Fruit fly (Drosophila melanogaster) whole organism, prepupa: ENCODE results near the gene Pdf.

Experiments used
- Blimp-1 ChIP-seq: fragments of 200-800 bp; sonication (Bioruptor generic); optimal IDR thresholded peaks from 3 replicates; lab custom pipeline; 2017; ENCODE audit warnings: missing biosample characterization, missing genetic modification characterization, mild to moderate bottlenecking, moderate library complexity, missing genetic modification reagents
- CG10631 ChIP-seq: fragments of 200-800 bp; sonication (Bioruptor generic); optimal IDR thresholded peaks from 2 replicates; lab custom pipeline; 2016; ENCODE audit warnings: missing biosample characterization, missing genetic modification characterization
- CG10669 ChIP-seq: fragments of 200-800 bp; sonication (Bioruptor generic); optimal IDR thresholded peaks from 3 replicates; lab custom pipeline; 2018; ENCODE audit warnings: missing biosample characterization, mild to moderate bottlenecking, missing genetic modification characterization, moderate library complexity
- CG11294 ChIP-seq: fragments of 200-800 bp; sonication (Bioruptor generic); IDR thresholded peaks from 2 replicates; pipeline ENCODE4 v1.3.6; 2022; ENCODE audit warnings: missing biosample characterization, missing genetic modification characterization
- CG11762 ChIP-seq: fragments of 200-800 bp; sonication (Bioruptor generic); optimal IDR thresholded peaks from 3 replicates; lab custom pipeline; 2016; ENCODE audit warnings: missing biosample characterization, missing genetic modification characterization; ENCODE audit not compliant: insufficient read depth
- CG15336 ChIP-seq: fragments of 200-800 bp; sonication (Bioruptor generic); IDR thresholded peaks from 2 replicates; pipeline ENCODE4 v1.3.6; 2022; ENCODE audit warnings: missing biosample characterization, missing genetic modification characterization
- CG1621 ChIP-seq: fragments of 200-800 bp; sonication (Bioruptor generic); optimal IDR thresholded peaks from 3 replicates; lab custom pipeline; 2018; ENCODE audit warnings: missing biosample characterization, mild to moderate bottlenecking, missing genetic modification characterization
- CG16779 ChIP-seq: fragments of 200-800 bp; sonication (Bioruptor generic); optimal IDR thresholded peaks from 3 replicates; lab custom pipeline; 2017; ENCODE audit warnings: missing biosample characterization, mild to moderate bottlenecking, missing genetic modification characterization
- CG3032 ChIP-seq: fragments of 200-800 bp; optimal IDR thresholded peaks from 2 replicates; lab custom pipeline; 2019; ENCODE audit warnings: missing biosample characterization, mild to moderate bottlenecking, missing genetic modification characterization, moderate library complexity
- CG31627 ChIP-seq: fragments of 200-800 bp; sonication (Bioruptor generic); optimal IDR thresholded peaks from 3 replicates; lab custom pipeline; 2016; ENCODE audit warnings: missing biosample characterization, missing genetic modification characterization
- CG34406 ChIP-seq: fragments of 200-800 bp; sonication (Bioruptor generic); optimal IDR thresholded peaks from 3 replicates; lab custom pipeline; 2016; ENCODE audit warnings: missing biosample characterization, missing genetic modification characterization
- CG3919 ChIP-seq: fragments of 200-800 bp; sonication (Bioruptor generic); optimal IDR thresholded peaks from 3 replicates; lab custom pipeline; 2016; ENCODE audit warnings: missing biosample characterization, missing genetic modification characterization
- CG4318 ChIP-seq: fragments of 200-800 bp; sonication (Bioruptor generic); optimal IDR thresholded peaks from 3 replicates; lab custom pipeline; 2017; ENCODE audit warnings: missing biosample characterization, mild to moderate bottlenecking, missing genetic modification characterization
- CG6163 ChIP-seq: fragments of 200-800 bp; sonication (Bioruptor generic); IDR thresholded peaks from 3 replicates; pipeline ENCODE4 v1.3.6; 2022; ENCODE audit warnings: missing biosample characterization, missing genetic modification characterization
- CG6276 ChIP-seq: fragments of 200-800 bp; sonication (Bioruptor generic); optimal IDR thresholded peaks from 2 replicates; lab custom pipeline; 2017; ENCODE audit warnings: missing biosample characterization, mild to moderate bottlenecking, missing genetic modification characterization
- CG6792 ChIP-seq: fragments of 200-800 bp; sonication (Bioruptor generic); optimal IDR thresholded peaks from 3 replicates; lab custom pipeline; 2016; ENCODE audit warnings: missing biosample characterization, missing genetic modification characterization
- CG6854 ChIP-seq: fragments of 200-800 bp; sonication (Bioruptor generic); optimal IDR thresholded peaks from 2 replicates; lab custom pipeline; 2017; ENCODE audit warnings: missing biosample characterization, mild to moderate bottlenecking, missing genetic modification characterization
- CG7368 ChIP-seq: fragments of 200-800 bp; sonication (Bioruptor generic); optimal IDR thresholded peaks from 3 replicates; lab custom pipeline; 2016; ENCODE audit warnings: missing biosample characterization, missing genetic modification characterization
- CG8119 ChIP-seq: fragments of 200-800 bp; sonication (Bioruptor generic); IDR thresholded peaks from 3 replicates; pipeline ENCODE4 v1.3.6; 2022; ENCODE audit warnings: missing biosample characterization, missing genetic modification characterization
- CG8319 ChIP-seq: fragments of 200-800 bp; sonication (Bioruptor generic); optimal IDR thresholded peaks from 3 replicates; lab custom pipeline; 2016; ENCODE audit warnings: missing biosample characterization, missing genetic modification characterization
- CG8632 ChIP-seq: fragments of 200-800 bp; sonication (Bioruptor generic); optimal IDR thresholded peaks from 3 replicates; lab custom pipeline; 2016; ENCODE audit warnings: missing biosample characterization, missing genetic modification characterization
- CG9139 ChIP-seq: fragments of 200-800 bp; sonication (Bioruptor generic); optimal IDR thresholded peaks from 3 replicates; lab custom pipeline; 2017; ENCODE audit warnings: missing biosample characterization, mild to moderate bottlenecking, missing genetic modification characterization
- Eip75B ChIP-seq: fragments of 200-800 bp; sonication (Bioruptor generic); optimal IDR thresholded peaks from 3 replicates; lab custom pipeline; 2016; ENCODE audit warnings: missing biosample characterization, missing genetic modification characterization
- Eip78C ChIP-seq: fragments of 200-800 bp; sonication (Bioruptor generic); peaks from one replicate; lab custom pipeline; 2016; ENCODE audit warnings: missing biosample characterization, missing genetic modification characterization
- Eip93F ChIP-seq: fragments of 200-800 bp; sonication (Bioruptor generic); optimal IDR thresholded peaks from 2 replicates; lab custom pipeline; 2016; ENCODE audit warnings: missing biosample characterization, mild to moderate bottlenecking, missing genetic modification characterization
- Ets21C ChIP-seq: fragments of 200-800 bp; sonication (Bioruptor generic); optimal IDR thresholded peaks from 3 replicates; lab custom pipeline; 2016; ENCODE audit warnings: missing biosample characterization, missing genetic modification characterization
- Ets96B ChIP-seq: fragments of 200-800 bp; optimal IDR thresholded peaks from 2 replicates; lab custom pipeline; 2019; ENCODE audit warnings: missing biosample characterization, mild to moderate bottlenecking, missing genetic modification characterization, moderate library complexity
- Gug ChIP-seq: fragments of 200-800 bp; sonication (Bioruptor generic); IDR thresholded peaks from 2 replicates; pipeline ENCODE4 v1.3.6; 2022; ENCODE audit warnings: missing biosample characterization, missing genetic modification characterization
- Hr38 ChIP-seq: sonication (Bioruptor generic); optimal IDR thresholded peaks from 2 replicates; lab custom pipeline; 2016; ENCODE audit warnings: missing biosample characterization, missing genetic modification characterization
- Hr39 ChIP-seq: fragments of 200-800 bp; sonication (Bioruptor generic); optimal IDR thresholded peaks from 2 replicates; lab custom pipeline; 2016; ENCODE audit warnings: missing biosample characterization, missing genetic modification characterization
- Hr4 ChIP-seq: fragments of 200-800 bp; sonication (Bioruptor generic); optimal IDR thresholded peaks from 3 replicates; lab custom pipeline; 2016; ENCODE audit warnings: missing biosample characterization, missing genetic modification characterization
- Lpt ChIP-seq: fragments of 200-800 bp; sonication (Bioruptor generic); optimal IDR thresholded peaks from 3 replicates; lab custom pipeline; 2016; ENCODE audit warnings: missing biosample characterization, missing genetic modification characterization
- Met ChIP-seq: fragments of 200-800 bp; sonication (Bioruptor generic); optimal IDR thresholded peaks from 3 replicates; lab custom pipeline; 2016; ENCODE audit warnings: missing biosample characterization, missing genetic modification characterization
- Smox ChIP-seq: fragments of 200-800 bp; sonication (Bioruptor generic); optimal IDR thresholded peaks from 3 replicates; lab custom pipeline; 2016; ENCODE audit warnings: missing biosample characterization, missing genetic modification characterization
- Sox102F ChIP-seq: fragments of 200-800 bp; sonication (Bioruptor generic); optimal IDR thresholded peaks from 2 replicates; lab custom pipeline; 2016; ENCODE audit warnings: missing biosample characterization, mild to moderate bottlenecking, missing genetic modification characterization
- Sox15 ChIP-seq: fragments of 200-800 bp; sonication (Bioruptor generic); optimal IDR thresholded peaks from 3 replicates; lab custom pipeline; 2016; ENCODE audit warnings: missing biosample characterization, missing genetic modification characterization
- achi ChIP-seq: fragments of 200-800 bp; sonication (Bioruptor generic); optimal IDR thresholded peaks from 3 replicates; lab custom pipeline; 2016; ENCODE audit warnings: missing biosample characterization, missing genetic modification characterization
- dac ChIP-seq: fragments of 200-800 bp; sonication (Bioruptor generic); optimal IDR thresholded peaks from 2 replicates; lab custom pipeline; 2017; ENCODE audit warnings: missing biosample characterization, mild to moderate bottlenecking, missing genetic modification characterization
- esn ChIP-seq: fragments of 200-800 bp; sonication (Bioruptor generic); optimal IDR thresholded peaks from 2 replicates; lab custom pipeline; 2016; ENCODE audit warnings: missing biosample characterization, mild to moderate bottlenecking, missing genetic modification characterization, moderate library complexity
- fd59A ChIP-seq: fragments of 200-800 bp; sonication (Bioruptor generic); optimal IDR thresholded peaks from 2 replicates; lab custom pipeline; 2017; ENCODE audit warnings: missing biosample characterization, mild to moderate bottlenecking, missing genetic modification characterization, missing genetic modification reagents
- fd85E ChIP-seq: fragments of 200-800 bp; sonication (Bioruptor generic); optimal IDR thresholded peaks from 3 replicates; lab custom pipeline; 2016; ENCODE audit warnings: missing biosample characterization, missing genetic modification characterization
- fkh ChIP-seq: fragments of 200-800 bp; sonication (Bioruptor generic); optimal IDR thresholded peaks from 3 replicates; lab custom pipeline; 2017; ENCODE audit warnings: missing biosample characterization, mild to moderate bottlenecking, missing genetic modification characterization, moderate library complexity
- lz ChIP-seq: fragments of 200-800 bp; sonication (Bioruptor generic); optimal IDR thresholded peaks from 3 replicates; lab custom pipeline; 2016; ENCODE audit warnings: missing biosample characterization, missing genetic modification characterization
- pdm3 ChIP-seq: fragments of 200-800 bp; sonication (Bioruptor generic); optimal IDR thresholded peaks from 3 replicates; lab custom pipeline; 2016; ENCODE audit warnings: missing biosample characterization, missing genetic modification characterization
- salr ChIP-seq, 2 experiments: fragments of 200-800 bp; sonication (Bioruptor generic); optimal IDR thresholded peaks; 3 replicates each; lab custom pipeline; 2016 to 2018; ENCODE audit warnings: missing biosample characterization in 2 of 2, missing genetic modification characterization in 2 of 2, mild to moderate bottlenecking in 1 of 2
- spab ChIP-seq: fragments of 200-800 bp; sonication (Bioruptor generic); optimal IDR thresholded peaks from 2 replicates; lab custom pipeline; 2017; ENCODE audit warnings: missing biosample characterization, mild to moderate bottlenecking, missing genetic modification characterization, missing genetic modification reagents
- ss ChIP-seq, 2 experiments: fragments of 200-800 bp; sonication (Bioruptor generic); optimal IDR thresholded peaks; 2 replicates in 1 of 2; 3 replicates in 1 of 2; lab custom pipeline; 2017 to 2018; ENCODE audit warnings: mild to moderate bottlenecking in 2 of 2, missing biosample characterization in 2 of 2, missing genetic modification characterization in 2 of 2, moderate library complexity in 1 of 2
- svp ChIP-seq: fragments of 200-800 bp; sonication (Bioruptor generic); peaks from one replicate; lab custom pipeline; 2016; ENCODE audit warnings: missing biosample characterization, missing genetic modification characterization
- topi ChIP-seq: fragments of 200-800 bp; sonication (Bioruptor generic); optimal IDR thresholded peaks from 3 replicates; lab custom pipeline; 2016; ENCODE audit warnings: missing biosample characterization, missing genetic modification characterization
- vri ChIP-seq: fragments of 200-800 bp; sonication (Bioruptor generic); optimal IDR thresholded peaks from 3 replicates; lab custom pipeline; 2016; ENCODE audit warnings: missing biosample characterization, mild to moderate bottlenecking, missing genetic modification characterization

Gene Pdf

dm6 chr3R:26502072-26502471 lies 46.1 kb upstream of the Pdf start (continued):
- TF ChIP-seq CG4318 (GFP tag; lab: Kevin White, UChicago): peak; percentile 26
- peak; percentile 28 for TF ChIP-seq CG3032 (tag; lab: Kevin White, UChicago)
- peak; percentile 40 for TF ChIP-seq Ets96B (tag; lab: Kevin White, UChicago)
- TF ChIP-seq svp (GFP tag; lab: Kevin White, UChicago): no peak
- TF ChIP-seq ss (GFP tag; optimal IDR thresholded peaks at IDR 0.05; lab: Kevin White, UChicago): peak in 1 of 2 experiments; percentile 5
- TF ChIP-seq CG6792 (GFP tag; lab: Kevin White, UChicago): no peak

DNA sequence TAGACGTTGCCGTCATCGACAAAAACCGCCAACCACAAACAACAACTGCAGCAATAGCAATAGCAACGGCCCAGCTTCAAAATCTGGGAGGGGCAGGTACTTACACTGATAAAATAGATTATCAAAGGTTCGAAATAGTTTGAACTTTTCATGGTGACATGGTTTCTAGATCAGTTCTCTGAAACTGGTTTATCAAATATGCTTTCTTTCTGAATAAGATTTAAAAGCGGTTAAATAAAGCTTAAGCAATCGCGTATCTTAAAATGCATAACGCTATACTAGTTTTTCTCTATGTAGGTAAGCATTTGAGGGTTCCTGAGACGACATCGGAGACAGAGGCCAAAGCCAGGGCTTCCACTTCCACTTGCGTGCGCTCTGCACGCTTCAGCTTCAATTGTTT lies 44.4 kb upstream of the Pdf start:
- peak; percentile 48 for TF ChIP-seq CG3032 (tag; lab: Kevin White, UChicago)
- TF ChIP-seq Sox15 (GFP tag; lab: Kevin White, UChicago): no peak
- no peak for TF ChIP-seq CG34406 (GFP tag; lab: Kevin White, UChicago)
- no peak for TF ChIP-seq esn (GFP tag; lab: Kevin White, UChicago)
- peak; percentile 71 for TF ChIP-seq Lpt (GFP tag; lab: Kevin White, UChicago)
- TF ChIP-seq CG8632: no peak
- peak; percentile 54 for TF ChIP-seq CG3919 (GFP tag; lab: Kevin White, UChicago)
- TF ChIP-seq Hr38 (GFP tag; lab: Kevin White, UChicago): no peak
- TF ChIP-seq CG9139 (GFP tag; lab: Kevin White, UChicago): no peak
- no peak for TF ChIP-seq Sox102F (GFP tag; lab: Kevin White, UChicago)
- peak; percentile 41 for TF ChIP-seq spab (GFP tag; lab: Kevin White, UChicago)
- TF ChIP-seq achi (GFP tag; lab: Kevin White, UChicago): peak; percentile 57
- no peak for TF ChIP-seq vri (GFP tag; lab: Kevin White, UChicago)
- TF ChIP-seq CG6276: peak; percentile 64
- TF ChIP-seq CG15336: peak; percentile 79
- TF ChIP-seq Eip78C: peak; percentile 84
- no peak for TF ChIP-seq topi
- peak; percentile 76 for TF ChIP-seq Hr4 (GFP tag; lab: Kevin White, UChicago)
- TF ChIP-seq CG6163 (GFP tag; lab: Robert Waterston, UW): peak; percentile 74
- TF ChIP-seq fd85E (GFP tag; lab: Kevin White, UChicago): no peak
- TF ChIP-seq CG1621 (tag; lab: Kevin White, UChicago): peak; percentile 43
- peak; percentile 29 for TF ChIP-seq fd59A (GFP tag; lab: Kevin White, UChicago)
- TF ChIP-seq salr (GFP tag; optimal IDR thresholded peaks at IDR 0.05; lab: Kevin White, UChicago): peak in 1 of 2 experiments; percentile 56
- peak; percentile 12 for TF ChIP-seq lz (GFP tag; lab: Kevin White, UChicago)
- peak; percentile 56; the same call in 1 of the 2 replicates for TF ChIP-seq CG11294 (GFP tag; lab: Robert Waterston, UW)
- peak; percentile 11 for TF ChIP-seq CG16779 (tag; lab: Kevin White, UChicago)
- TF ChIP-seq CG8119 (GFP tag; lab: Robert Waterston, UW): peak; percentile 73
- TF ChIP-seq Hr39: peak; percentile 1
- peak; percentile 65 for TF ChIP-seq CG4318 (GFP tag; lab: Kevin White, UChicago)
- peak; percentile 38 for TF ChIP-seq Eip75B (GFP tag; lab: Kevin White, UChicago)
- no peak for TF ChIP-seq CG8319 (GFP tag; lab: Kevin White, UChicago)
- no peak for TF ChIP-seq Gug (GFP tag; lab: Robert Waterston, UW)
- peak; percentile 4 for TF ChIP-seq Met (GFP tag; lab: Kevin White, UChicago)
- TF ChIP-seq Smox (GFP tag; lab: Kevin White, UChicago): no peak
- TF ChIP-seq CG7368: peak; percentile 22
- peak; percentile 58 for TF ChIP-seq pdm3 (GFP tag; lab: Kevin White, UChicago)
- no peak for TF ChIP-seq Eip93F (GFP tag; lab: Kevin White, UChicago)
- TF ChIP-seq ss (GFP tag; optimal IDR thresholded peaks at IDR 0.05; lab: Kevin White, UChicago): peak; percentile 29 to 32
- TF ChIP-seq CG10631 (GFP tag; lab: Kevin White, UChicago): peak; percentile 58
- TF ChIP-seq Blimp-1 (GFP tag; lab: Kevin White, UChicago): no peak
- TF ChIP-seq dac: peak; percentile 44
- TF ChIP-seq Ets21C (GFP tag; lab: Kevin White, UChicago): no peak
- peak; percentile 34 for TF ChIP-seq CG10669 (GFP tag; lab: Kevin White, UChicago)
- no peak for TF ChIP-seq fkh (GFP tag; lab: Kevin White, UChicago)
- TF ChIP-seq CG6854 (GFP tag; lab: Kevin White, UChicago): no peak
- no peak for TF ChIP-seq CG6792 (GFP tag; lab: Kevin White, UChicago)
- TF ChIP-seq CG31627: no peak
- peak; percentile 27 for TF ChIP-seq CG11762 (GFP tag; lab: Kevin White, UChicago)
